Worm (Caenorhabditis elegans) whole organism, young adult: ENCODE measurements around the gene far-7.

Experiments used
- hlh-26 ChIP-seq: fragments of 200-800 bp; sonication (Bioruptor generic); conservative IDR thresholded peaks from 2 replicates; pipeline ENCODE4 v1.3.6; 2022; ENCODE audit warnings: missing genetic modification reagents, missing genetic modification characterization, missing compliant biosample characterization
- lin-54 ChIP-seq: fragments of 200-800 bp; sonication (Bioruptor generic); optimal IDR thresholded peaks from 2 replicates; lab custom pipeline; 2018; ENCODE audit warnings: mild to moderate bottlenecking, missing genetic modification characterization, missing compliant biosample characterization
- ztf-22 ChIP-seq: fragments of 200-800 bp; sonication (Bioruptor generic); optimal IDR thresholded peaks from 2 replicates; lab custom pipeline; 2018; ENCODE audit warnings: mild to moderate bottlenecking, missing genetic modification characterization, moderate library complexity, missing compliant biosample characterization

DNA sequence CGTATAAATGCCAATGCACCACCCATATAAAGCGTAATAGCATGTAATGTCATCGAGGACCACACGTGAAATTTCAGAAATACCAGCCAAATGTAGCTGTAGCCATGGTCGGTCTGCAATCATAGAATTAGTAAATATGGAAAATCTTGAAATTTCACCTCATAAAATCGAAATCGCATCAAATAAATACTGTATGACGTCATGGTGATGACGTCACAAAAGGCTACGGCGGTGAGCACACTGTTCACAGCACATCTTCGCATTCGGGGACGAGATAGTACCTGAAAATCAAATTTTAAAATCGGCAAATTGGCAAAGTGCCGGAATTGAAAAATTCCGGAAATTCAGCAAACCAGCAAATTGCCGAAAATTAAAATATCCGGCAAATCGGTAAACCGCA lies 30.2 kb downstream of the far-7 start:
- TF ChIP-seq lin-54 (GFP tag; lab: Kevin White, UChicago) = no peak
- TF ChIP-seq hlh-26 = no peak
- TF ChIP-seq ztf-22 (GFP tag; lab: Kevin White, UChicago) = no peak
